Worm (Caenorhabditis elegans) whole organism, early embryonic: Measurements from ENCODE around the gene lido-8.
"Not testable (repeated sequence)": the region's sequence is repeated elsewhere in the genome, so short reads cannot be mapped to it uniquely, and the experiment has no call there.

Source experiments
- B0310.2 ChIP-seq: sonication (generic microtip); optimal IDR thresholded peaks from 2 replicates; lab custom pipeline; 2016; ENCODE audit warnings: mild to moderate bottlenecking, missing genetic modification characterization, missing compliant biosample characterization
- F13C5.2 ChIP-seq: sonication (generic microtip); optimal IDR thresholded peaks from 2 replicates; lab custom pipeline; 2017; ENCODE audit warnings: mild to moderate bottlenecking, missing genetic modification characterization, inconsistent platforms, missing compliant biosample characterization
- aly-1 ChIP-seq: sonication (generic microtip); optimal IDR thresholded peaks from 2 replicates; lab custom pipeline; 2016; ENCODE audit warnings: missing genetic modification characterization, missing compliant biosample characterization
- ama-1 ChIP-seq: fragments of 150-350 bp; optimal IDR thresholded peaks from 2 replicates; lab custom pipeline; 2014
- ceh-13 ChIP-seq: fragments of 200-800 bp; sonication (Bioruptor generic); optimal IDR thresholded peaks from 2 replicates; lab custom pipeline; 2018; ENCODE audit warnings: mild to moderate bottlenecking, missing genetic modification characterization, missing compliant biosample characterization
- ceh-36 ChIP-seq: sonication (generic microtip); optimal IDR thresholded peaks from 2 replicates; lab custom pipeline; 2016; ENCODE audit warnings: missing genetic modification characterization, inconsistent platforms, missing compliant biosample characterization
- ets-7 ChIP-seq: sonication (generic microtip); optimal IDR thresholded peaks from 2 replicates; lab custom pipeline; 2016; ENCODE audit warnings: missing genotype, missing genetic modification characterization, missing compliant biosample characterization
- flt-1 ChIP-seq: fragments of 200-800 bp; sonication (Bioruptor generic); IDR thresholded peaks from 2 replicates; pipeline ENCODE4 v1.3.6; 2022; ENCODE audit warnings: missing genetic modification characterization, missing compliant biosample characterization
- hmbx-1 ChIP-seq: sonication (generic microtip); optimal IDR thresholded peaks from 2 replicates; lab custom pipeline; 2016; ENCODE audit warnings: mild to moderate bottlenecking, missing genetic modification characterization, missing compliant biosample characterization
- hmg-4 ChIP-seq: fragments of 200-800 bp; sonication (Bioruptor generic); optimal IDR thresholded peaks from 2 replicates; lab custom pipeline; 2018; ENCODE audit warnings: mild to moderate bottlenecking, missing genetic modification characterization, missing compliant biosample characterization
- hnd-1 ChIP-seq: sonication (generic microtip); optimal IDR thresholded peaks from 2 replicates; lab custom pipeline; 2016; ENCODE audit warnings: missing genetic modification characterization, missing compliant biosample characterization
- pes-1 ChIP-seq: fragments of 200-800 bp; sonication (Bioruptor generic); IDR thresholded peaks from 2 replicates; pipeline ENCODE4 v1.3.6; 2022; ENCODE audit warnings: missing genetic modification reagents, missing genetic modification characterization, missing compliant biosample characterization
- scrt-1 ChIP-seq: fragments of 200-800 bp; sonication (Bioruptor generic); IDR thresholded peaks from 2 replicates; pipeline ENCODE4 v1.3.6; 2022; ENCODE audit warnings: missing genetic modification characterization, missing compliant biosample characterization
- sea-1 ChIP-seq: fragments of 200-800 bp; sonication (Bioruptor generic); conservative IDR thresholded peaks from 2 replicates; pipeline ENCODE4 v1.3.6; 2022; ENCODE audit warnings: missing genetic modification characterization, missing compliant biosample characterization
- tbx-11 ChIP-seq: fragments of 200-800 bp; sonication (Bioruptor generic); IDR thresholded peaks from 2 replicates; pipeline ENCODE4 v1.3.6; 2022; ENCODE audit warnings: missing genetic modification characterization, missing compliant biosample characterization
- tbx-37 ChIP-seq: fragments of 200-800 bp; sonication (Bioruptor generic); conservative IDR thresholded peaks from 2 replicates; pipeline ENCODE4 v1.3.6; 2022; ENCODE audit warnings: missing genetic modification reagents, missing genetic modification characterization, missing compliant biosample characterization
- tra-4 ChIP-seq: sonication (generic microtip); optimal IDR thresholded peaks from 2 replicates; lab custom pipeline; 2017; ENCODE audit warnings: missing genetic modification characterization, missing compliant biosample characterization

lido-8 gene

ce11 chrII:3030416-3030815, 33.6 kb downstream of the lido-8 start:
- TF ChIP-seq flt-1 (GFP tag; lab: Robert Waterston, UW) (no peak), ets-7 (tag; lab: Kevin White, UChicago) (no peak), ama-1 (no peak), ceh-36 (no peak), hnd-1 (tag; lab: Kevin White, UChicago) (no peak), tbx-11 (GFP tag; lab: Robert Waterston, UW) (no peak), scrt-1 (no peak), sea-1 (no peak)

ce11 chrII:3032480-3032879, 35.7 kb downstream of the lido-8 start, which contains the start of gene B0454.6:
TSS of gene B0454.6 (plus strand) at chrII:3032780.
- not testable (repeated sequence) for TF ChIP-seq sea-1; tbx-37 (GFP tag; lab: Robert Waterston, UW); hmbx-1

ce11 chrII:3034914-3035313, 38.1 kb downstream of the lido-8 start:
- no peak for TF ChIP-seq tra-4 (tag; lab: Kevin White, UChicago)
- no peak for TF ChIP-seq B0310.2 (tag; lab: Kevin White, UChicago)
- TF ChIP-seq sea-1 = no peak
- no peak for TF ChIP-seq F13C5.2
- TF ChIP-seq ama-1 = no peak
- no peak for TF ChIP-seq scrt-1

- no peak for TF ChIP-seq B0310.2 (tag; lab: Kevin White, UChicago)
- no peak for TF ChIP-seq tbx-37 (GFP tag; lab: Robert Waterston, UW)
- TF ChIP-seq sea-1 = no peak
- TF ChIP-seq hmg-4 (GFP tag; lab: Kevin White, UChicago) = no peak
- TF ChIP-seq scrt-1 = no peak
- TF ChIP-seq flt-1 (GFP tag; lab: Robert Waterston, UW) = no peak
- no peak for TF ChIP-seq hnd-1 (tag; lab: Kevin White, UChicago)
- TF ChIP-seq ceh-13 (GFP tag; lab: Kevin White, UChicago) = no peak
- TF ChIP-seq hmbx-1 = no peak
- no peak for TF ChIP-seq ama-1
- no peak for TF ChIP-seq ets-7 (tag; lab: Kevin White, UChicago)
- TF ChIP-seq aly-1 = no peak
- TF ChIP-seq tra-4 (tag; lab: Kevin White, UChicago) = no peak
- TF ChIP-seq ceh-36 = no peak
- no peak for TF ChIP-seq F13C5.2
- TF ChIP-seq tbx-11 (GFP tag; lab: Robert Waterston, UW) = no peak
- TF ChIP-seq pes-1 = no peak
Measured at ce11 chrII:3036344-3036743, 39.5 kb downstream of the lido-8 start.

ce11 chrII:3038453-3038909, 41.7 kb downstream of the lido-8 start, which contains the start of the genes B0454.26 and B0454.5:
TSS of gene B0454.26 (minus strand) at chrII:3038553.
TSS of gene B0454.5 (plus strand) at chrII:3038859.
- TF ChIP-seq sea-1 = no peak
- TF ChIP-seq scrt-1 = no peak
- TF ChIP-seq ama-1 = no peak
- TF ChIP-seq pes-1 = no peak
- no peak for TF ChIP-seq hmbx-1
- no peak for TF ChIP-seq ceh-13 (GFP tag; lab: Kevin White, UChicago)
- TF ChIP-seq ceh-36 = no peak
- TF ChIP-seq tbx-37 (GFP tag; lab: Robert Waterston, UW) = no peak
- no peak for TF ChIP-seq F13C5.2
- TF ChIP-seq tra-4 (tag; lab: Kevin White, UChicago) = no peak
- no peak for TF ChIP-seq tbx-11 (GFP tag; lab: Robert Waterston, UW)
- TF ChIP-seq flt-1 (GFP tag; lab: Robert Waterston, UW) = no peak
- TF ChIP-seq B0310.2 (tag; lab: Kevin White, UChicago) = no peak
- TF ChIP-seq hmg-4 (GFP tag; lab: Kevin White, UChicago) = no peak
- TF ChIP-seq hnd-1 (tag; lab: Kevin White, UChicago) = no peak
- TF ChIP-seq aly-1 = no peak
- no peak for TF ChIP-seq ets-7 (tag; lab: Kevin White, UChicago)

- TF ChIP-seq flt-1 (GFP tag; lab: Robert Waterston, UW) (no peak), ets-7 (tag; lab: Kevin White, UChicago) (no peak), hnd-1 (tag; lab: Kevin White, UChicago) (no peak), ceh-13 (GFP tag; lab: Kevin White, UChicago) (no peak), B0310.2 (tag; lab: Kevin White, UChicago) (no peak), tbx-37 (GFP tag; lab: Robert Waterston, UW) (no peak), pes-1 (no peak), hmbx-1 (no peak), F13C5.2 (no peak), aly-1 (no peak), tra-4 (tag; lab: Kevin White, UChicago) (no peak), hmg-4 (GFP tag; lab: Kevin White, UChicago) (no peak), scrt-1 (no peak), ceh-36 (no peak)
Measured at ce11 chrII:3043358-3043757, 46.5 kb downstream of the lido-8 start, which contains the start of gene B0454.8. TSS of gene B0454.8 (minus strand) at chrII:3043458.

ce11 chrII:3044023-3044422, 47.2 kb downstream of the lido-8 start, which contains the start of gene sri-29:
TSS of gene sri-29 (plus strand) at chrII:3044323.
- no peak for TF ChIP-seq ceh-36
- TF ChIP-seq sea-1 = no peak
- no peak for TF ChIP-seq aly-1
- TF ChIP-seq F13C5.2 = no peak
- no peak for TF ChIP-seq hmg-4 (GFP tag; lab: Kevin White, UChicago)

ce11 chrII:3045422-3045821, 48.6 kb downstream of the lido-8 start:
- TF ChIP-seq ceh-36 (no peak), hmg-4 (GFP tag; lab: Kevin White, UChicago) (no peak), hmbx-1 (no peak)

- TF ChIP-seq ceh-13 (GFP tag; lab: Kevin White, UChicago) (no peak), flt-1 (GFP tag; lab: Robert Waterston, UW) (no peak), aly-1 (no peak), pes-1 (no peak), tra-4 (tag; lab: Kevin White, UChicago) (no peak), hmbx-1 (no peak), tbx-11 (GFP tag; lab: Robert Waterston, UW) (no peak)
Measured at ce11 chrII:3045875-3046274, 49.1 kb downstream of the lido-8 start, which contains the start of gene sri-30. TSS of gene sri-30 (plus strand) at chrII:3046175.
